Worm (Caenorhabditis elegans): ENCODE measurements around the gene ctl-2.
"Not testable (repeated sequence)": the region's sequence is repeated elsewhere in the genome, so short reads cannot be mapped to it uniquely, and the experiment has no call there.

DNA sequence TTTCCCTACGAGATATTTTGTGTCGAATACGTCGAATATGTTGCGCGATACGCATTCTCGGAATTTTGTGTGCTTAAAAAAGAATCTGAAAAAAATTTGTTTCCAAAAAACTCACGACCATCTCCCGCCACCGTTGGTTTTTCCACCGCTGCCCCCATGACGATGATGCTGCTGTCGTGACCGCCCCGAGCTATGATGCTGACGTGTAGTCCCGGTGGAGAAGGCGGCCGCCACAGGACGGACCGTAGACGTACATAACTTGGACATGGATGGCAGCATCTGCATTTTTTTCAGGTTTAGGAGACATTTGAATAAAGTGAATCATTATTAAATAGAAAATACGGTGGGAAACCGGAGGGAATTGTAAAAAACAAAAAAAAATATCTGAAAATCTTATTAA lies 42.3 kb upstream of the ctl-2 start, which contains the start of gene ddl-3:
- not testable (repeated sequence) for TF ChIP-seq elt-3, snpc-4, nhr-25, lsy-2, lin-39, ztf-4 (tag; optimal IDR thresholded peaks at IDR 0.05)
